Fruit fly (Drosophila melanogaster) Kc167 (cell line): Measurements from ENCODE around the gene ND-MNLL.

Source experiments
- Myc ChIP-seq: fragments of >200 bp; optimal IDR thresholded peaks from 2 replicates; lab custom pipeline; 2017; ENCODE audit warnings: missing external identifiers
- Sin3A ChIP-seq: fragments of >200 bp; optimal IDR thresholded peaks from 2 replicates; lab custom pipeline; 2018; ENCODE audit warnings: missing external identifiers
- h ChIP-seq: fragments of >200 bp; optimal IDR thresholded peaks from 3 replicates; lab custom pipeline; 2018; ENCODE audit warnings: missing external identifiers
- insv ChIP-seq: fragments of >200 bp; optimal IDR thresholded peaks from 3 replicates; lab custom pipeline; 2018; ENCODE audit warnings: missing external identifiers
- psq ChIP-seq: fragments of >200 bp; optimal IDR thresholded peaks from 2 replicates; lab custom pipeline; 2017; ENCODE audit warnings: missing external identifiers
- ttk ChIP-seq: sonication (Bioruptor generic); optimal IDR thresholded peaks from 2 replicates; lab custom pipeline; 2017; ENCODE audit warnings: missing external identifiers

ND-MNLL gene

dm6 chrX:7893411-7894122 lies at the start of gene ND-MNLL, which contains the start of the genes CG45089 and p115:
Gene ND-MNLL, minus strand, starts transcription at chrX:7893798.
Gene CG45089, minus strand, starts transcription at chrX:7893798.
Gene p115, plus strand, starts transcription at chrX:7894031.
- TF ChIP-seq psq (lab: Kevin White, UChicago), result no peak
- TF ChIP-seq Myc (lab: Kevin White, UChicago), result no peak
- no peak for TF ChIP-seq Sin3A (lab: Kevin White, UChicago)
- TF ChIP-seq h (lab: Kevin White, UChicago), result no peak
- TF ChIP-seq insv (lab: Kevin White, UChicago), result no peak
- no peak for TF ChIP-seq ttk (lab: Kevin White, UChicago)

DNA sequence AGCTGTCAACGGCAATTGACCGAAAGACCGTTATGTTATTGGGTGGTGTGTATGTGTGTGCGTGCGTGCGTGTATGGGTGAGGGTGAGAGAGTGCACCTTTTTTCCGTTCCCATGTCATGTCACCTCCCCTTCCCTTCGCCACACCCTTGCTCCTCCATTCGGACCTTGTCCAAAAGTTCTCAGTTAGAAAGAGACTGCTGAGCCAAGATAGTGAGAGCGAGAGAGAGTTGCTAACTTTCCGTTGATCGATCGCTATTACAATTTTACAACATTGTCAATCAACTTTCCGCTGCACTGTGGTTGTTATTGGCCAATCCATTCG lies 44.8 kb upstream of the ND-MNLL start:
- TF ChIP-seq psq (lab: Kevin White, UChicago) (no peak), Myc (lab: Kevin White, UChicago) (no peak), Sin3A (lab: Kevin White, UChicago) (no peak), h (lab: Kevin White, UChicago) (no peak), ttk (lab: Kevin White, UChicago) (no peak), insv (lab: Kevin White, UChicago) (no peak)

DNA sequence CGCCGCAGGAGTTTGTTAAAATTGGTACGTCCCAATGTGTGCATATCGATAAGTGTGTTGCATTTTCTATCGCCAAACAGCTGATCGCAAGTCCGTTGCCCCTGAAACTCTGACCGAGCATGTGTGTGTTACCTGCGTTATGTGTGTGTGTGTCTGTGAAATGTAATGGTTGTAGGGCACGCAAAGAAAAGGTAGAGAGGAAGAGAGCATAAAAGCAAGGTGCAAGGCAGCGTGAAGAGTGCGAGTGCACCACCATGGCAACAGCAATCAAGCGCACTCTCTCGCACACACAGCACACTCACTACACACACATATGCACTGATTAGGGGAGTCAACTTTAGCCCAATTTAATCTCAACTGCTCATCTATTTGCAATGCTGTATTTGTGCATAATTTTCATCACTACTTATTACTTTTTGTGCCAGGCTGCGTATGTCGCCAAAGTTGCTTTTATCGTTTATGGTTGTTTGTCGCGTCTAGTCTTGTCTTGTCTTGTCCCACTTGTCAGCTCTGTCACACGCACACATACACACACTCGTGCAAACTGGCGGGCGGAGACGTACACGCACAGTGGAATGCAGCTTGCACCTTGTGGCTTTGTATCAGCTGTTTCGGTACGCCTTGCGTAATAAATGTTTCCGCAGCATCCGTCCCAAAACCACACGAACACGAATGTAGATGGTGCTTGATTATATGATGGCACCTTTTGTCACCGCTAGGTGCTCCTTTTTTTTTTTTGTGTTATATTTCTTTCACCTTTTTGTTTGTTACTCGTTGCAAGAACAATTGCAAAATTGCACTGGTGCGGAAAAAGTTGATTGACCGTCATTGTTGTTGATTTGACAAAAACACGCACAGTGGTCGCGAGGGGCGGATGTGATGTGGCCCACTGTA lies 44.2 kb upstream of the ND-MNLL start:
- no peak for TF ChIP-seq Sin3A (lab: Kevin White, UChicago)
- no peak for TF ChIP-seq Myc (lab: Kevin White, UChicago)

dm6 chrX:7935798-7936572 lies 42.4 kb upstream of the ND-MNLL start, which contains the start of gene Ubr3:
Gene Ubr3, plus strand, starts transcription at chrX:7935896.
- no peak for TF ChIP-seq h (lab: Kevin White, UChicago)
- TF ChIP-seq Myc (lab: Kevin White, UChicago), result no peak
- no peak for TF ChIP-seq psq (lab: Kevin White, UChicago)
- TF ChIP-seq Sin3A (lab: Kevin White, UChicago), result no peak
- TF ChIP-seq ttk (lab: Kevin White, UChicago), result no peak
- TF ChIP-seq insv (lab: Kevin White, UChicago), result no peak

dm6 chrX:7934679-7935078 lies 41.1 kb upstream of the ND-MNLL start, which contains the start of gene RpS14b:
Gene RpS14b, plus strand, starts transcription at chrX:7934898.
- TF ChIP-seq Myc (lab: Kevin White, UChicago) (no peak), Sin3A (lab: Kevin White, UChicago) (no peak), psq (lab: Kevin White, UChicago) (no peak), h (lab: Kevin White, UChicago) (no peak), ttk (lab: Kevin White, UChicago) (no peak), insv (lab: Kevin White, UChicago) (no peak)

DNA sequence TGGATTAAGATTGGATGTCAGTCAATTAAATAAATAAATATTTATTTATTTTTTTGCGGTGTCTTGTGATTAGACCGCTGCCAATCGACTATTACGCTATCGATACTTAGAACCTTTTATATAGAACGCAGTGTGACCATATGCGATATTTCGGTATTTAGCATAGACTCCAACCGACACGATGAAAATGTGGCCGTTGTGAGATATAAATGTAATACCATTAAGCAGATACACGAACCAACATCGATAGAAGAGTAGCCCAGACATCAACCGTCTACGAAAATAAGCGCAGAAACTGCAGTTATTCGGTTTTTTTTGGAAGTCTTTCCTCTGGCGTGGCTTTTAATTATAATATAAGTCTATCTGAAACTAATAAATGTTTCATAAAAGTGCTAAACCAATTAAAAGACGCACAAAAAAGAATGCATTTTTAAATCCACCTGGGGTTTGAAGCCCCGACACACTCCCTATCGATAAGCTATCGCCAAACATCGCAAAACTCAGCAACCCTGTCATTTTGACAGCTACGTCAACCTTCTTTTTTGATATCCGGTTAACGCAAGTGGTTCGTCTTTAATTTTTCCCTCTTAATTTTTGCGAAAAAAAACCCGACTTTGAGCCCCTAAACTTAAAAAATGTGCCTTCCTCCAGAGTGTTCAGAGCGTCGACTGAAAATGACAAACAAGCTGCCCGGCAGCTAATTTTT lies 39.8 kb upstream of the ND-MNLL start, which contains the start of the genes Dhdds and RpS14a:
Gene Dhdds, minus strand, starts transcription at position 142 of the 706 bp plus-strand sequence.
Gene RpS14a, plus strand, starts transcription at position 533 of the 706 bp plus-strand sequence.
- TF ChIP-seq Myc (lab: Kevin White, UChicago) (no peak), insv (lab: Kevin White, UChicago) (no peak)

DNA sequence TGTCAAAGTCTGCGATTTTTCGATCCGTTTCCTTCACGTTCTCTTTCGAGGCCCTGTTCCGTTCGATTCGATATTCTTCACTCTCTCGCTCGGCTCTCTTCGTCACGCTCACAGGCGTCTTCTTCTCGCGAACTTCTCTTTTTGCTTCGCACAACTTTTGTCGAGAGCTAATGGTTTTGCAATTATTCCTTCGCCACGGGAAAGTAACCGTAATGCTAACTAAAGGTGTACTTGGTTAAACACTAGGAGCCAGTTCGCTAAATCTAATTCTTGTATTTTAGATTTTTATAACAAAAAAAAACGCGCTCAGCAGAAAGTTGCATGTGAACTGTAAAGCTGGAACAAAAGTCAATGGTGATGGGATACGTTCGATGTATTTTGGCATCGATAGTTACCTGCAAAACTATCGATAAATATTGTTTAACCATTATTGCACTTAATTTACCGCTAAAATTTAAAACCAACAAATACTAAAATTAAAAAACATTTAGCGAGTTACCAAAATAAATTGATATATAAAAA lies 37.5 kb upstream of the ND-MNLL start, which contains the start of gene mahe:
Gene mahe, minus strand, starts transcription at position 355 of the 522 bp plus-strand sequence.
- no peak for TF ChIP-seq psq (lab: Kevin White, UChicago)
- no peak for TF ChIP-seq Myc (lab: Kevin White, UChicago)
- TF ChIP-seq h (lab: Kevin White, UChicago), result no peak
- no peak for TF ChIP-seq Sin3A (lab: Kevin White, UChicago)
- TF ChIP-seq ttk (lab: Kevin White, UChicago), result no peak
- TF ChIP-seq insv (lab: Kevin White, UChicago), result no peak

DNA sequence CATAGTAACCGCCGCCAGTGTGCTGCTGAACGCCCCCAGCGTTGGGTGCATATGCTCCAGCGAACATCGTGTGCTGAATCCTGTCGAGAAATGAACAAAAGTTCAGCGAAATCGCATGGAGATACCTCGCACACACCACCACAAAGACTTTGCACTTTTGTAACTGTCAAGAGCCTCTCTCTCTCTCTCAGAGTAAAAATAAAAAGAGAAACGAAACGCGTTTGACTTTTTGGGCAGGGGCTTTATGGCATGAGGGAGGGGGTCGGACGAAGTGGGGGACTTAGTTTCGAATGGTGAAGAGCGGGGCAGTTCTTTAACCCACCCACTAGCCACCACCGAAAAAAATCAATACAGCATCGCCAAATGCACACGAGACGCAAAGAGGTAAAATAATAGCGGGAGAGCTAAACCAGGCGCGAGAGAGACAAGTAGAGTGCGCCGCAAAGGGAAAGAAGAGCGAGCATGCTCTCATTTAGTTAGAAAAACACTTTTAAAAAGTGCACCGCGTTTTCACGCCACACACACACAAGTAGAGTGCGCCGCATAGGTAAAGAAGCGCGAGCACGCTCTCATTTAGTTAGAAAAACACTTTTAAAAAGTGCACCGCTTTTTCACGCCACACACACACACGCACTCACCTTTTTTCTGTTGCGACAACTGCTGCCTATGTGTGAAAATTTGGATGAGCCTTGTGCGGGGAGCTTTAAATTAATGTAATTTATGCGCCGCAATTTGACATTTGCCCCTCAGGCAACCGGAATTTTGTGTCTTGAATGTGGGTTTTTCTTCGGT lies 36.8 kb upstream of the ND-MNLL start:
- no peak for TF ChIP-seq Sin3A (lab: Kevin White, UChicago)
- no peak for TF ChIP-seq psq (lab: Kevin White, UChicago)
- TF ChIP-seq insv (lab: Kevin White, UChicago), result no peak
- no peak for TF ChIP-seq h (lab: Kevin White, UChicago)
- TF ChIP-seq ttk (lab: Kevin White, UChicago), result no peak
- TF ChIP-seq Myc (lab: Kevin White, UChicago), result no peak

DNA sequence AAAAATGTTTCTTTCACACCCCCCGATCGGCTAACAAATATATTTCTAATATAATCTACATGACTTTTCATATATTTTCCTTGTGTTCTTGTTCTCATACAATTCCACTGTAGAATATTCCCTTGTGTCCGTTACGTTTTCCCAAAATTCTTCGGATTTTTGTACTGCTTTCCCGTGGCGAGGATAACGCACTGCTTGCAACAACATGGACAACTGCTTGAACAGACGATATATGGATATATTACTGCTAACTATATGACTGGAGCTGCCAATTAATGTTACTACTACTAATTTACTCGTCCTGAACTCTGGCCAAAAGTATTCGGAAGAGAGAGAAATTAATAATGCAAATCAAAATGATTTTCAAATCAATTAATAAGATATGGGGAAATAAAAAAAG lies 31.3 kb upstream of the ND-MNLL start:
- TF ChIP-seq Sin3A (lab: Kevin White, UChicago), result no peak
- TF ChIP-seq insv (lab: Kevin White, UChicago), result no peak
- no peak for TF ChIP-seq psq (lab: Kevin White, UChicago)
- TF ChIP-seq Myc (lab: Kevin White, UChicago), result no peak
- no peak for TF ChIP-seq ttk (lab: Kevin White, UChicago)
- no peak for TF ChIP-seq h (lab: Kevin White, UChicago)
